Worm (Caenorhabditis elegans) whole organism, early embryonic: Measurements from ENCODE around the gene F19B10.4.

ENCODE experiments used
- B0310.2 ChIP-seq: sonication (generic microtip); optimal IDR thresholded peaks from 2 replicates; lab custom pipeline; 2016; ENCODE audit warnings: mild to moderate bottlenecking, missing genetic modification characterization, missing compliant biosample characterization
- F13C5.2 ChIP-seq: sonication (generic microtip); optimal IDR thresholded peaks from 2 replicates; lab custom pipeline; 2017; ENCODE audit warnings: mild to moderate bottlenecking, missing genetic modification characterization, inconsistent platforms, missing compliant biosample characterization
- aly-1 ChIP-seq: sonication (generic microtip); optimal IDR thresholded peaks from 2 replicates; lab custom pipeline; 2016; ENCODE audit warnings: missing genetic modification characterization, missing compliant biosample characterization
- ama-1 ChIP-seq: fragments of 150-350 bp; optimal IDR thresholded peaks from 2 replicates; lab custom pipeline; 2014
- ceh-13 ChIP-seq: fragments of 200-800 bp; sonication (Bioruptor generic); optimal IDR thresholded peaks from 2 replicates; lab custom pipeline; 2018; ENCODE audit warnings: mild to moderate bottlenecking, missing genetic modification characterization, missing compliant biosample characterization
- ceh-36 ChIP-seq: sonication (generic microtip); optimal IDR thresholded peaks from 2 replicates; lab custom pipeline; 2016; ENCODE audit warnings: missing genetic modification characterization, inconsistent platforms, missing compliant biosample characterization
- ets-7 ChIP-seq: sonication (generic microtip); optimal IDR thresholded peaks from 2 replicates; lab custom pipeline; 2016; ENCODE audit warnings: missing genotype, missing genetic modification characterization, missing compliant biosample characterization
- flt-1 ChIP-seq: fragments of 200-800 bp; sonication (Bioruptor generic); IDR thresholded peaks from 2 replicates; pipeline ENCODE4 v1.3.6; 2022; ENCODE audit warnings: missing genetic modification characterization, missing compliant biosample characterization
- hmbx-1 ChIP-seq: sonication (generic microtip); optimal IDR thresholded peaks from 2 replicates; lab custom pipeline; 2016; ENCODE audit warnings: mild to moderate bottlenecking, missing genetic modification characterization, missing compliant biosample characterization
- hmg-4 ChIP-seq: fragments of 200-800 bp; sonication (Bioruptor generic); optimal IDR thresholded peaks from 2 replicates; lab custom pipeline; 2018; ENCODE audit warnings: mild to moderate bottlenecking, missing genetic modification characterization, missing compliant biosample characterization
- hnd-1 ChIP-seq: sonication (generic microtip); optimal IDR thresholded peaks from 2 replicates; lab custom pipeline; 2016; ENCODE audit warnings: missing genetic modification characterization, missing compliant biosample characterization
- pes-1 ChIP-seq: fragments of 200-800 bp; sonication (Bioruptor generic); IDR thresholded peaks from 2 replicates; pipeline ENCODE4 v1.3.6; 2022; ENCODE audit warnings: missing genetic modification reagents, missing genetic modification characterization, missing compliant biosample characterization
- scrt-1 ChIP-seq: fragments of 200-800 bp; sonication (Bioruptor generic); IDR thresholded peaks from 2 replicates; pipeline ENCODE4 v1.3.6; 2022; ENCODE audit warnings: missing genetic modification characterization, missing compliant biosample characterization
- sea-1 ChIP-seq: fragments of 200-800 bp; sonication (Bioruptor generic); conservative IDR thresholded peaks from 2 replicates; pipeline ENCODE4 v1.3.6; 2022; ENCODE audit warnings: missing genetic modification characterization, missing compliant biosample characterization
- tbx-11 ChIP-seq: fragments of 200-800 bp; sonication (Bioruptor generic); IDR thresholded peaks from 2 replicates; pipeline ENCODE4 v1.3.6; 2022; ENCODE audit warnings: missing genetic modification characterization, missing compliant biosample characterization
- tbx-37 ChIP-seq: fragments of 200-800 bp; sonication (Bioruptor generic); conservative IDR thresholded peaks from 2 replicates; pipeline ENCODE4 v1.3.6; 2022; ENCODE audit warnings: missing genetic modification reagents, missing genetic modification characterization, missing compliant biosample characterization
- tra-4 ChIP-seq: sonication (generic microtip); optimal IDR thresholded peaks from 2 replicates; lab custom pipeline; 2017; ENCODE audit warnings: missing genetic modification characterization, missing compliant biosample characterization

F19B10.4 gene

ce11 chrII:3680366-3680765 lies 20.5 kb downstream of the F19B10.4 start:
- TF ChIP-seq F13C5.2 (no peak), sea-1 (GFP tag; lab: Robert Waterston, UW) (no peak), hnd-1 (tag; lab: Kevin White, UChicago) (no peak), tbx-11 (GFP tag; lab: Robert Waterston, UW) (no peak), aly-1 (no peak), B0310.2 (tag; lab: Kevin White, UChicago) (no peak), scrt-1 (GFP tag; lab: Robert Waterston, UW) (no peak), ceh-13 (GFP tag; lab: Kevin White, UChicago) (no peak), ets-7 (no peak), tbx-37 (no peak), pes-1 (GFP tag; lab: Robert Waterston, UW) (no peak), hmbx-1 (tag; lab: Kevin White, UChicago) (no peak), flt-1 (GFP tag; lab: Robert Waterston, UW) (no peak), tra-4 (tag; lab: Kevin White, UChicago) (no peak), hmg-4 (no peak), ama-1 (lab: Kevin White, UChicago) (no peak), ceh-36 (tag; lab: Kevin White, UChicago) (no peak)

ce11 chrII:3681365-3682083 lies 21.6 kb downstream of the F19B10.4 start, which contains the start of gene F19B10.10:
Gene F19B10.10 (minus strand): TSS chrII:3681415.
- no peak for TF ChIP-seq hmg-4
- TF ChIP-seq tbx-11 (GFP tag; lab: Robert Waterston, UW) = no peak

- TF ChIP-seq hmg-4 = no peak
- no peak for TF ChIP-seq hnd-1 (tag; lab: Kevin White, UChicago)
Observed at ce11 chrII:3682770-3683234, 22.9 kb downstream of the F19B10.4 start, which contains the start of gene F19B10.1. Gene F19B10.1 (plus strand): TSS chrII:3683184.

- no peak for TF ChIP-seq aly-1
- TF ChIP-seq pes-1 (GFP tag; lab: Robert Waterston, UW) = no peak
- TF ChIP-seq ets-7 = no peak
- TF ChIP-seq ceh-13 (GFP tag; lab: Kevin White, UChicago) = no peak
- TF ChIP-seq scrt-1 (GFP tag; lab: Robert Waterston, UW) = no peak
- TF ChIP-seq hmg-4 = no peak
- TF ChIP-seq ceh-36 (tag; lab: Kevin White, UChicago) = no peak
- no peak for TF ChIP-seq B0310.2 (tag; lab: Kevin White, UChicago)
- TF ChIP-seq flt-1 (GFP tag; lab: Robert Waterston, UW) = no peak
- no peak for TF ChIP-seq hnd-1 (tag; lab: Kevin White, UChicago)
- TF ChIP-seq F13C5.2 = no peak
- TF ChIP-seq hmbx-1 (tag; lab: Kevin White, UChicago) = no peak
Observed at ce11 chrII:3684487-3685067, 24.7 kb downstream of the F19B10.4 start.

ce11 chrII:3688333-3688732 lies 28.5 kb downstream of the F19B10.4 start, which contains the start of gene ifas-1:
Gene ifas-1 (minus strand): TSS chrII:3688719.
- TF ChIP-seq sea-1 (GFP tag; lab: Robert Waterston, UW) = no peak
- no peak for TF ChIP-seq tbx-37
- no peak for TF ChIP-seq flt-1 (GFP tag; lab: Robert Waterston, UW)
- no peak for TF ChIP-seq hnd-1 (tag; lab: Kevin White, UChicago)
- no peak for TF ChIP-seq ama-1 (lab: Kevin White, UChicago)
- TF ChIP-seq ets-7 = no peak
- no peak for TF ChIP-seq ceh-36 (tag; lab: Kevin White, UChicago)
- TF ChIP-seq hmg-4 = no peak
- no peak for TF ChIP-seq F13C5.2
- TF ChIP-seq hmbx-1 (tag; lab: Kevin White, UChicago) = no peak
- TF ChIP-seq ceh-13 (GFP tag; lab: Kevin White, UChicago) = no peak
- TF ChIP-seq scrt-1 (GFP tag; lab: Robert Waterston, UW) = no peak
- no peak for TF ChIP-seq tbx-11 (GFP tag; lab: Robert Waterston, UW)

- TF ChIP-seq hmbx-1 (tag; lab: Kevin White, UChicago) (no peak), B0310.2 (tag; lab: Kevin White, UChicago) (no peak), tbx-37 (no peak), ceh-36 (tag; lab: Kevin White, UChicago) (no peak), hmg-4 (no peak)
Observed at ce11 chrII:3690646-3691045, 30.8 kb downstream of the F19B10.4 start, which contains the start of gene srx-101. Gene srx-101 (minus strand): TSS chrII:3690746.

- TF ChIP-seq tbx-37 = no peak
- TF ChIP-seq ets-7 = no peak
- TF ChIP-seq B0310.2 (tag; lab: Kevin White, UChicago) = no peak
- TF ChIP-seq ceh-13 (GFP tag; lab: Kevin White, UChicago) = no peak
- no peak for TF ChIP-seq hmbx-1 (tag; lab: Kevin White, UChicago)
- TF ChIP-seq hnd-1 (tag; lab: Kevin White, UChicago) = no peak
- TF ChIP-seq pes-1 (GFP tag; lab: Robert Waterston, UW) = no peak
- no peak for TF ChIP-seq flt-1 (GFP tag; lab: Robert Waterston, UW)
- no peak for TF ChIP-seq scrt-1 (GFP tag; lab: Robert Waterston, UW)
- no peak for TF ChIP-seq sea-1 (GFP tag; lab: Robert Waterston, UW)
- TF ChIP-seq aly-1 = no peak
- no peak for TF ChIP-seq tbx-11 (GFP tag; lab: Robert Waterston, UW)
- no peak for TF ChIP-seq hmg-4
- no peak for TF ChIP-seq ceh-36 (tag; lab: Kevin White, UChicago)
- no peak for TF ChIP-seq F13C5.2
- TF ChIP-seq tra-4 (tag; lab: Kevin White, UChicago) = no peak
- no peak for TF ChIP-seq ama-1 (lab: Kevin White, UChicago)
Observed at ce11 chrII:3694664-3695063, 34.8 kb downstream of the F19B10.4 start, which contains the start of gene srx-102. Gene srx-102 (minus strand): TSS chrII:3694764.
